Worm (Caenorhabditis elegans): Measurements from ENCODE around the gene npr-22.

npr-22 gene

DNA sequence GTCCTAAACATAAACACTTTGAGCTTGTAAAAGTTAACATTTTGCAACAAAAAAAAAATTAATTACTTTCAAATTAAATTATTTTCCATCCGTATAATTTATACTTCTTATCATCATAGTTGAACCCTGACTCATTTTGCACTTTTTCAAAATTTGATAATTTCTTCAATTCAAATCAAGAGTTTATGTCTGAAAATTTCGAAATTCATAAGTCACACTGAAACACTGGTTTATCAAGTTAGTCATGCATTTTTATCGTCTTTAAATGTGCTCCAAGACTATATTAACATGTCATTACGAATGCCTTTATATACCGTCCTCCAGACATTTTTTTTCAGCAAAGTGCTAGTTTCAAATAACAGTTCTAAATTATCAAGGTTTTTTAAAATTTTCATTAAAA lies 19.6 kb upstream of the npr-22 start:
- no peak for TF ChIP-seq nhr-237 (tag; optimal IDR thresholded peaks at IDR 0.05)
- no peak for TF ChIP-seq lin-32 (GFP tag; optimal IDR thresholded peaks at IDR 0.05)
- no peak for TF ChIP-seq snpc-4 (tag; optimal IDR thresholded peaks at IDR 0.05)
- no peak for TF ChIP-seq blmp-1 (tag; optimal IDR thresholded peaks at IDR 0.05)
- no peak for TF ChIP-seq unc-120 (tag; optimal IDR thresholded peaks at IDR 0.05; ENCODE audit: poor library complexity, severe bottlenecking)
- no peak for TF ChIP-seq nhr-28 (tag; optimal IDR thresholded peaks at IDR 0.05)
- TF ChIP-seq bed-3 (GFP tag; optimal IDR thresholded peaks at IDR 0.05), result no peak
- TF ChIP-seq flh-1 (GFP tag; optimal IDR thresholded peaks at IDR 0.05), result no peak
- no peak for TF ChIP-seq tbx-8 (GFP tag; optimal IDR thresholded peaks at IDR 0.05)
- no peak for TF ChIP-seq lsy-2 (tag; optimal IDR thresholded peaks at IDR 0.05)
- no peak for TF ChIP-seq nhr-76 (tag; optimal IDR thresholded peaks at IDR 0.05)
- no peak for TF ChIP-seq zip-8 (tag; optimal IDR thresholded peaks at IDR 0.05)
- TF ChIP-seq nhr-12 (tag; optimal IDR thresholded peaks at IDR 0.05), result no peak

DNA sequence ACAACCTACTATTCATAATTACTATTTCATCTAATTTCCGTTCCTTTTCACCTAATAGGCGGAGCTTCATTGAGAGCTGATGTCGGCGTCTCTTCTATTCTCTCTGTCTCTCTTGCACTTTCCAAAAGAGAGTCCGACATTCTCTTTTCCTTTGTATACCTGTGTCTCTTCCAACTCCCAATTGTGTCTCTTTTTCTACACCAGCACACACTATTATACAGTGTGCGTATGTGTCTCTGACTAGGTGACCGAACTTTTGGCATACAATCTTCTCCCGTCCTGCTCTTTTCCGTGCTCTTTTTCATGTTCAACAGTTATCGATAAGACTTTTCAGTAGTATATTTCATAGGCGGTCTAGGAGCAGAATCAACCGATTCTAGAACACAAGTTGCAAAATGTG lies 19.0 kb upstream of the npr-22 start:
- no peak for TF ChIP-seq lsy-2 (tag; optimal IDR thresholded peaks at IDR 0.05)
- peak; percentile 14 for TF ChIP-seq pha-4 (tag; optimal IDR thresholded peaks at IDR 0.05)

DNA sequence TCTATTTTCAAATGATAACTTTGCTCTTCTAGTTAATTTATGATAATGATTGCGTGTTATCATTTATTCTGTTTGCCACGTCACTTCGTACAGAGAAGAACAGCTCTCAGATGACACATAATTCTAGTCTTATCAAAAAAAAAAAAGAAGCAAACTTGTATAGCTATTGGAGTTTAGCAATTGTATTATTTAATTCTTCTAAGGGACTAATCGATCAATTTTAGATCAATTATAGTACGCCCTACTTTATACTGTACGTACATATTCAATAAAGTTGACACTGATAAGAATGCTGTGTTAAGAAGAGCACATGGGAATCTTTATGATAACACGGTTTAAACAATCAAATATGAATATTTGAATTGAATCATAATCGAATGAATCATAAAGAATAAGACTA lies 17.0 kb upstream of the npr-22 start:
- TF ChIP-seq elt-3 (tag; optimal IDR thresholded peaks at IDR 0.05) (no peak), mab-5 (tag; optimal IDR thresholded peaks at IDR 0.05) (no peak), lsy-2 (tag; optimal IDR thresholded peaks at IDR 0.05) (no peak), elt-1 (tag; optimal IDR thresholded peaks at IDR 0.05; ENCODE audit: borderline replicate concordance, insufficient read depth) (no peak), unc-120 (tag; optimal IDR thresholded peaks at IDR 0.05; ENCODE audit: poor library complexity, severe bottlenecking) (no peak), nhr-2 (tag; optimal IDR thresholded peaks at IDR 0.05) (no peak), zip-8 (tag; optimal IDR thresholded peaks at IDR 0.05) (no peak), hlh-1 (tag; optimal IDR thresholded peaks at IDR 0.05) (no peak), ceh-83 (GFP tag; optimal IDR thresholded peaks at IDR 0.05) (no peak), flh-1 (GFP tag; optimal IDR thresholded peaks at IDR 0.05) (no peak), snpc-4 (tag; optimal IDR thresholded peaks at IDR 0.05) (no peak), unc-39 (tag; optimal IDR thresholded peaks at IDR 0.05) (no peak), sem-2 (GFP tag; optimal IDR thresholded peaks at IDR 0.05) (no peak), lin-13 (tag; optimal IDR thresholded peaks at IDR 0.05) (no peak), pha-4 (tag; optimal IDR thresholded peaks at IDR 0.05) (no peak), M03D4.4 (tag; optimal IDR thresholded peaks at IDR 0.05) (no peak), nhr-12 (tag; optimal IDR thresholded peaks at IDR 0.05) (no peak), ces-1 (GFP tag; optimal IDR thresholded peaks at IDR 0.05) (no peak), nhr-76 (tag; optimal IDR thresholded peaks at IDR 0.05) (no peak), ham-2 (GFP tag; optimal IDR thresholded peaks at IDR 0.05) (no peak)

DNA sequence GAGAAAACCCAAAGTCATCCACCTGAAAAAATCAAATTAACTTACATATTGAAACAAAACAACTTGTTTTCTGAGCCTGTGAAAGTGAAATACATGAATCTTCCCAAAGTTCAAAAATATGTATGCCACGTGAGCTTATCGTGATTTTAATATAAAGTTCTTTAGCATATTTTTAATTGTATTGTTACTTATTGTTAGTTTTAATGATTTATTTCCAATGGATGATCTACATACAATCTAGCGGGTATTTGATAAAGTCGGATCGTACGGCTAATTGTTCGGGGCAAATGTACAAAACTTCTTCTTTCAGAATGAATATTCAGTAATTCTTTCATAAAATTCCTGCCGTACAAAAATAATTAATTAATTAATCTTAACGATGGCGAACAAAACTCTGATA lies 11.0 kb downstream of the npr-22 start, which contains the start of gene Y59H11AM.4:
Gene Y59H11AM.4 (minus strand): TSS at position 101 of the 400 bp plus-strand sequence.
- no peak for TF ChIP-seq nhr-2 (tag; optimal IDR thresholded peaks at IDR 0.05)
- TF ChIP-seq blmp-1 (tag; optimal IDR thresholded peaks at IDR 0.05), result no peak
- TF ChIP-seq ceh-39 (tag; optimal IDR thresholded peaks at IDR 0.05), result no peak
- TF ChIP-seq nhr-12 (tag; optimal IDR thresholded peaks at IDR 0.05), result no peak
- no peak for TF ChIP-seq ham-2 (GFP tag; optimal IDR thresholded peaks at IDR 0.05)
- no peak for TF ChIP-seq sem-2 (GFP tag; optimal IDR thresholded peaks at IDR 0.05)
- TF ChIP-seq ceh-43 (GFP tag; optimal IDR thresholded peaks at IDR 0.05), result no peak
- no peak for TF ChIP-seq lin-32 (GFP tag; optimal IDR thresholded peaks at IDR 0.05)
- TF ChIP-seq ces-1 (GFP tag; optimal IDR thresholded peaks at IDR 0.05), result no peak
- TF ChIP-seq hlh-1 (tag; optimal IDR thresholded peaks at IDR 0.05), result no peak
- no peak for TF ChIP-seq sptf-1 (tag; optimal IDR thresholded peaks at IDR 0.05)

DNA sequence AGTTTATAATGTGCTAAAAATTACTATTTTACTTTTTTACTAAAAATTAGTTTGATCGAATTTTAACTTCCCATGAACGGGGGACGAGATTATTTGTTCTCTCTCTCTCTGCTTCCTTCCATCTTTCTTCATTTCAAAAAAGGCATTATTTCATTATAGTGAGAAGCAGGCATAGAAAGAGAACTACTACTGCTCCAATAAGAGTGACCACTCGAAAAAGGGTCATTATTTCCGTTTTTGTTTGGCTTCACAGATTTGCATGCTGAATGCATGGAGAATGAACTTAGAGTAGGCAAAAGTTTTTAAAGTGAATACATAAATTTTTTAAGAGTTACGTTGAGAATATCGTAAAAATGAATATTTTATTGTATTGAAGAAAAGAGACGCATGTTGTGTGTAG lies 11.5 kb downstream of the npr-22 start:
- TF ChIP-seq mab-5 (tag; optimal IDR thresholded peaks at IDR 0.05) (no peak), zip-8 (tag; optimal IDR thresholded peaks at IDR 0.05) (no peak), lsy-2 (tag; optimal IDR thresholded peaks at IDR 0.05) (no peak), ceh-43 (GFP tag; optimal IDR thresholded peaks at IDR 0.05) (no peak), flh-1 (GFP tag; optimal IDR thresholded peaks at IDR 0.05) (no peak), bed-3 (GFP tag; optimal IDR thresholded peaks at IDR 0.05) (no peak), mls-2 (tag; optimal IDR thresholded peaks at IDR 0.05) (no peak), ceh-83 (GFP tag; optimal IDR thresholded peaks at IDR 0.05) (no peak), nhr-2 (tag; optimal IDR thresholded peaks at IDR 0.05) (no peak), hlh-1 (tag; optimal IDR thresholded peaks at IDR 0.05) (no peak), tbx-8 (GFP tag; optimal IDR thresholded peaks at IDR 0.05) (no peak), mep-1 (tag; optimal IDR thresholded peaks at IDR 0.05) (no peak), unc-120 (tag; optimal IDR thresholded peaks at IDR 0.05; ENCODE audit: poor library complexity, severe bottlenecking) (no peak), blmp-1 (tag; optimal IDR thresholded peaks at IDR 0.05) (no peak), nhr-12 (tag; optimal IDR thresholded peaks at IDR 0.05) (no peak), nhr-237 (tag; optimal IDR thresholded peaks at IDR 0.05) (no peak), drap-1 (GFP tag; optimal IDR thresholded peaks at IDR 0.05) (no peak), M03D4.4 (tag; optimal IDR thresholded peaks at IDR 0.05) (no peak), ces-1 (GFP tag; optimal IDR thresholded peaks at IDR 0.05) (no peak), pha-4 (tag; optimal IDR thresholded peaks at IDR 0.05) (no peak)
